Worm (Caenorhabditis elegans): ENCODE data around the gene T12E12.6.

ce11 chrIV:5550676-5551184 is 23.2 kb downstream of the T12E12.6 start, which contains the start of gene ari-2:
- TF ChIP-seq pqm-1 (tag; optimal IDR thresholded peaks at IDR 0.05) (no peak), egl-27 (tag; optimal IDR thresholded peaks at IDR 0.05) (no peak), mdl-1 (tag; optimal IDR thresholded peaks at IDR 0.05) (no peak), C16A3.4 (tag; optimal IDR thresholded peaks at IDR 0.05) (no peak), hlh-17 (GFP tag; optimal IDR thresholded peaks at IDR 0.05; ENCODE audit: borderline replicate concordance) (no peak), nhr-12 (tag; optimal IDR thresholded peaks at IDR 0.05) (no peak)

All from whole organism, L1 larva.